Fruit fly (Drosophila melanogaster) whole organism, adult: ENCODE data around the gene CG15743.
A peak's percentile ranks its signal among the peaks of the same experiment; 100 is the strongest.

ENCODE experiments used
- CG11617 ChIP-seq: fragments of 200-800 bp; sonication (Bioruptor generic); optimal IDR thresholded peaks from 2 replicates; lab custom pipeline; 2017; ENCODE audit warnings: mild to moderate bottlenecking, missing biosample characterization, missing genetic modification reagents, missing genetic modification characterization
- CG14711 ChIP-seq: fragments of 200-800 bp; sonication (Bioruptor generic); optimal IDR thresholded peaks from 2 replicates; lab custom pipeline; 2018; ENCODE audit warnings: missing biosample characterization, mild to moderate bottlenecking, missing genetic modification characterization, moderate library complexity
- CG7045 ChIP-seq: fragments of 200-800 bp; sonication (Bioruptor generic); optimal IDR thresholded peaks from 2 replicates; lab custom pipeline; 2017; ENCODE audit warnings: missing biosample characterization, mild to moderate bottlenecking, missing genetic modification characterization
- cic ChIP-seq: fragments of 200-800 bp; sonication (Bioruptor generic); optimal IDR thresholded peaks from 2 replicates; lab custom pipeline; 2017; ENCODE audit warnings: missing biosample characterization, mild to moderate bottlenecking, missing genetic modification characterization, moderate library complexity
- kay ChIP-seq: fragments of 200-800 bp; sonication (Bioruptor generic); peaks from one replicate; lab custom pipeline; 2016; ENCODE audit warnings: missing biosample characterization, missing genetic modification characterization, borderline replicate concordance
- ovo ChIP-seq: fragments of 200-800 bp; sonication (Bioruptor generic); optimal IDR thresholded peaks from 2 replicates; lab custom pipeline; 2016; ENCODE audit warnings: missing biosample characterization, missing genetic modification characterization
- pad ChIP-seq: fragments of 200-800 bp; sonication (Bioruptor generic); optimal IDR thresholded peaks from 3 replicates; lab custom pipeline; 2017; ENCODE audit warnings: missing biosample characterization, missing genetic modification characterization, mild to moderate bottlenecking, moderate library complexity, missing genetic modification reagents

DNA sequence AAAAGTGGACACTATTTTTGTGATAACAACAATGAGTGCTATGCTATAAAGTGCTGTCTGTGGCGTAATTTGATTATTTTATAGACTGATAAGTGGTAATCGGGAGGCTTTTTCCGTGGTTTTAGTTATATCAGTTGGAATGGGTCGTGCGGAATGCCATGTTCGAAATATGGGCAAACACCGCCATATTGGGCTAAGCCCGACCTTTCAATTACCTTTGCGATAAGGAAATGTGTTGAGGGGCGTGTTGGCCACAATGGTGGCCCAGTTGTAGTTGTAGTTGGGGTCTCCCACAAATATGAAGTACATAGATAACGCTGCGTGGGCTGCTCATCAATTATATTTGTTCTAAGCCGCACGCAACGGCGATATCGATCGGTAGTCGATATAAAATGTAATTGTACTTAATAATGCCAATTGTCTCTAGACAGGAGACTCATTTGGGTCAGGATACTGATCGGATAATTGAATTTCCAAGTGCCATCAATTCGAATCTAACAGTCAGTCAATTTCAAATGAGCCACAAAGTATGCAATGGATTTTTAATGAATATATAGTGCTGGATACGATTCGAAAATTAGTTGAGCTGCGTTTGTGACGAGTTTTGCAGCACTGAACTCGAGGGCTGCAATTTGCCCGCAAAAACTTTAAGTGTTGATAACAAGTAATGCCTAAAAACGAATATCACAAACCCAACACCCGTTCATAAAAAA is 49.1 kb downstream of the CG15743 start:
- peak; percentile 55 for TF ChIP-seq CG14711 (tag; lab: Kevin White, UChicago)
- TF ChIP-seq ovo (GFP tag; lab: Kevin White, UChicago) = peak; percentile 66
- TF ChIP-seq pad (GFP tag; lab: Kevin White, UChicago) = peak; percentile 76
- no peak for TF ChIP-seq kay (GFP tag; lab: Kevin White, UChicago)
- no peak for TF ChIP-seq CG11617 (GFP tag; lab: Kevin White, UChicago)
- TF ChIP-seq CG7045 (GFP tag; lab: Kevin White, UChicago) = no peak
- no peak for TF ChIP-seq cic (GFP tag; lab: Kevin White, UChicago)
